Worm (Caenorhabditis elegans): ENCODE results near the gene C54C6.11.

- TF ChIP-seq flt-1 (GFP tag; IDR thresholded peaks at IDR 0.05) = no peak
- TF ChIP-seq ets-7 (tag; optimal IDR thresholded peaks at IDR 0.05) = no peak
- no peak for TF ChIP-seq hnd-1 (tag; optimal IDR thresholded peaks at IDR 0.05)
- TF ChIP-seq ama-1 (optimal IDR thresholded peaks at IDR 0.05) = no peak
- no peak for TF ChIP-seq ceh-13 (GFP tag; optimal IDR thresholded peaks at IDR 0.05)
- TF ChIP-seq B0310.2 (tag; optimal IDR thresholded peaks at IDR 0.05) = no peak
- TF ChIP-seq tbx-11 (GFP tag; IDR thresholded peaks at IDR 0.05) = no peak
- TF ChIP-seq F13C5.2 (tag; optimal IDR thresholded peaks at IDR 0.05) = no peak
- no peak for TF ChIP-seq tbx-37 (GFP tag; conservative IDR thresholded peaks at IDR 0.05)
- TF ChIP-seq tra-4 (tag; optimal IDR thresholded peaks at IDR 0.05) = no peak
- no peak for TF ChIP-seq hmg-4 (GFP tag; optimal IDR thresholded peaks at IDR 0.05)
These were observed 16.1 kb upstream of the C54C6.11 start for ce11 chrIII:3532035-3532434.

Data from whole organism, early embryonic.